Worm (Caenorhabditis elegans): ENCODE results near the gene C07C7.1.
A peak's percentile ranks its signal among the peaks of the same experiment; 100 is the strongest.

Gene C07C7.1

ce11 chrIV:9192522-9192921, 7.9 kb downstream of the C07C7.1 start, which contains the start of gene C46C2.5 (continued):
- TF ChIP-seq lsy-27 (tag; optimal IDR thresholded peaks at IDR 0.05; ENCODE audit: borderline replicate concordance, insufficient read depth) = no peak

ce11 chrIV:9194524-9194923, 9.9 kb downstream of the C07C7.1 start, which contains the start of gene C46C2.7:
C46C2.7 (plus strand) TSS chrIV:9194824.
- TF ChIP-seq hmg-1.2 (GFP tag; IDR thresholded peaks at IDR 0.05) = peak; percentile 86

ce11 chrIV:9196023-9196636, 11.5 kb downstream of the C07C7.1 start:
- peak; percentile 90 for TF ChIP-seq ceh-40 (GFP tag; IDR thresholded peaks at IDR 0.05)
- TF ChIP-seq mcd-1 (GFP tag; IDR thresholded peaks at IDR 0.05) = peak; percentile 98
- peak; percentile 99 for TF ChIP-seq rcor-1 (GFP tag; IDR thresholded peaks at IDR 0.05)
- peak; percentile 98 for TF ChIP-seq madf-3 (GFP tag; IDR thresholded peaks at IDR 0.05)
- peak; percentile 17 for TF ChIP-seq atf-7 (tag; optimal IDR thresholded peaks at IDR 0.05)
- peak; percentile 12 for TF ChIP-seq ztf-26 (tag; optimal IDR thresholded peaks at IDR 0.05)
- TF ChIP-seq lin-40 (tag; optimal IDR thresholded peaks at IDR 0.05) = peak; percentile 32
- TF ChIP-seq bed-1 (GFP tag; IDR thresholded peaks at IDR 0.05) = peak; percentile 97
- TF ChIP-seq bed-2 (GFP tag; IDR thresholded peaks at IDR 0.05) = peak; percentile 99
- peak; percentile 96 for TF ChIP-seq attf-6 (GFP tag; IDR thresholded peaks at IDR 0.05)
- peak; percentile 24 for TF ChIP-seq hrde-1 (tag; optimal IDR thresholded peaks at IDR 0.05; ENCODE audit: borderline replicate concordance)
- TF ChIP-seq nhr-120 (GFP tag; IDR thresholded peaks at IDR 0.05) = peak; percentile 96
- TF ChIP-seq him-1 (tag; optimal IDR thresholded peaks at IDR 0.05) = peak; percentile 61
- TF ChIP-seq F33H1.4 (GFP tag; IDR thresholded peaks at IDR 0.05) = peak; percentile 97
- peak; percentile 95 for TF ChIP-seq K11D2.4 (GFP tag; IDR thresholded peaks at IDR 0.05)
- peak in 2 of 3 experiments; percentile 14 for TF ChIP-seq lin-35 (GFP tag; optimal IDR thresholded peaks at IDR 0.05)
- TF ChIP-seq lsl-1 (GFP tag; optimal IDR thresholded peaks at IDR 0.05) = peak; percentile 85
- peak; percentile 94 for TF ChIP-seq let-526 (GFP tag; IDR thresholded peaks at IDR 0.05)
- TF ChIP-seq aptf-3 (GFP tag; IDR thresholded peaks at IDR 0.05) = peak; percentile 89
- TF ChIP-seq F39B2.1 (GFP tag; IDR thresholded peaks at IDR 0.05) = peak; percentile 96
- TF ChIP-seq ztf-25 (GFP tag; IDR thresholded peaks at IDR 0.05) = peak; percentile 99
- peak; percentile 100 for TF ChIP-seq ceh-91 (GFP tag; IDR thresholded peaks at IDR 0.05)
- TF ChIP-seq ceh-27 (GFP tag; optimal IDR thresholded peaks at IDR 0.05) = peak; percentile 16
- TF ChIP-seq B0019.2 (GFP tag; conservative IDR thresholded peaks at IDR 0.05) = peak; percentile 100
- peak; percentile 95 for TF ChIP-seq Y67H2A.10 (GFP tag; conservative IDR thresholded peaks at IDR 0.05)
- peak; percentile 27 for TF ChIP-seq repo-1 (tag; optimal IDR thresholded peaks at IDR 0.05)
- peak; percentile 99 for TF ChIP-seq F37B4.10 (GFP tag; IDR thresholded peaks at IDR 0.05)
- TF ChIP-seq egl-18 (GFP tag; IDR thresholded peaks at IDR 0.05) = peak; percentile 96
- 0 out of 2 replicates have a peak, but pooled peaks have one; percentile 9 for TF ChIP-seq ceh-58 (GFP tag; IDR thresholded peaks at IDR 0.05)
- peak; percentile 100 for TF ChIP-seq dox-1 (GFP tag; IDR thresholded peaks at IDR 0.05)
- TF ChIP-seq attf-3 (GFP tag; conservative IDR thresholded peaks at IDR 0.05) = peak; percentile 95
- TF ChIP-seq let-607 (tag; optimal IDR thresholded peaks at IDR 0.05) = peak; percentile 61 to 91
- TF ChIP-seq hmg-20 (GFP tag; IDR thresholded peaks at IDR 0.05) = peak; percentile 95
- peak; percentile 95 for TF ChIP-seq cebp-2 (GFP tag; IDR thresholded peaks at IDR 0.05)
- peak; percentile 100 for TF ChIP-seq Y95B8A.8 (GFP tag; IDR thresholded peaks at IDR 0.05)
- 0 out of 2 replicates have a peak, but pooled peaks have one; percentile 81 for TF ChIP-seq nfya-2 (GFP tag; IDR thresholded peaks at IDR 0.05)
- peak; percentile 89 for TF ChIP-seq cebp-1 (GFP tag; IDR thresholded peaks at IDR 0.05)
- TF ChIP-seq cebp-1 (tag; optimal IDR thresholded peaks at IDR 0.05) = peak; percentile 12
- TF ChIP-seq lin-54 (GFP tag; optimal IDR thresholded peaks at IDR 0.05) = peak; percentile 78
- peak; percentile 99 for TF ChIP-seq Y79H2A.3 (GFP tag; conservative IDR thresholded peaks at IDR 0.05)
- TF ChIP-seq C17E4.6 (GFP tag; IDR thresholded peaks at IDR 0.05) = peak; percentile 100
